Worm (Caenorhabditis elegans): ENCODE results near the gene srw-101.

Gene srw-101

ce11 chrV:1701584-1702101 is 20.4 kb upstream of the srw-101 start, which contains the start of gene srw-90:
TSS of gene srw-90 (plus strand) at chrV:1702051.
- no peak for TF ChIP-seq pes-1 (GFP tag; IDR thresholded peaks at IDR 0.05)
- no peak for TF ChIP-seq sea-1 (GFP tag; conservative IDR thresholded peaks at IDR 0.05)
- TF ChIP-seq tbx-11 (GFP tag; IDR thresholded peaks at IDR 0.05): no peak
- TF ChIP-seq F13C5.2 (tag; optimal IDR thresholded peaks at IDR 0.05): no peak
- no peak for TF ChIP-seq scrt-1 (GFP tag; IDR thresholded peaks at IDR 0.05)
- no peak for TF ChIP-seq ets-7 (tag; optimal IDR thresholded peaks at IDR 0.05)
- no peak for TF ChIP-seq tbx-37 (GFP tag; conservative IDR thresholded peaks at IDR 0.05)
- no peak for TF ChIP-seq tra-4 (tag; optimal IDR thresholded peaks at IDR 0.05)
- TF ChIP-seq aly-1 (tag; optimal IDR thresholded peaks at IDR 0.05): no peak
- no peak for TF ChIP-seq hmbx-1 (tag; optimal IDR thresholded peaks at IDR 0.05)
- no peak for TF ChIP-seq B0310.2 (tag; optimal IDR thresholded peaks at IDR 0.05)
- no peak for TF ChIP-seq ceh-36 (tag; optimal IDR thresholded peaks at IDR 0.05)
- TF ChIP-seq ama-1 (optimal IDR thresholded peaks at IDR 0.05): no peak
- no peak for TF ChIP-seq flt-1 (GFP tag; IDR thresholded peaks at IDR 0.05)
- no peak for TF ChIP-seq ceh-13 (GFP tag; optimal IDR thresholded peaks at IDR 0.05)
- TF ChIP-seq hnd-1 (tag; optimal IDR thresholded peaks at IDR 0.05): no peak

- TF ChIP-seq hnd-1 (tag; optimal IDR thresholded peaks at IDR 0.05) (no peak), ets-7 (tag; optimal IDR thresholded peaks at IDR 0.05) (no peak), flt-1 (GFP tag; IDR thresholded peaks at IDR 0.05) (no peak), tbx-37 (GFP tag; conservative IDR thresholded peaks at IDR 0.05) (no peak), hmbx-1 (tag; optimal IDR thresholded peaks at IDR 0.05) (no peak)
These were observed 13.6 kb upstream of the srw-101 start, which contains the start of gene srw-99 for ce11 chrV:1708441-1708840. TSS of gene srw-99 (plus strand) at chrV:1708741.

ce11 chrV:1710909-1711308 is 11.2 kb upstream of the srw-101 start, which contains the start of gene srw-100:
TSS of gene srw-100 (plus strand) at chrV:1711209.
- TF ChIP-seq hmbx-1 (tag; optimal IDR thresholded peaks at IDR 0.05) (no peak), tbx-11 (GFP tag; IDR thresholded peaks at IDR 0.05) (no peak), ceh-13 (GFP tag; optimal IDR thresholded peaks at IDR 0.05) (no peak), hmg-4 (GFP tag; optimal IDR thresholded peaks at IDR 0.05) (no peak), B0310.2 (tag; optimal IDR thresholded peaks at IDR 0.05) (no peak), hnd-1 (tag; optimal IDR thresholded peaks at IDR 0.05) (no peak), scrt-1 (GFP tag; IDR thresholded peaks at IDR 0.05) (no peak), flt-1 (GFP tag; IDR thresholded peaks at IDR 0.05) (no peak)

ce11 chrV:1713761-1714160 is 8.3 kb upstream of the srw-101 start:
- TF ChIP-seq sea-1 (GFP tag; conservative IDR thresholded peaks at IDR 0.05): peak; percentile 88
- peak; percentile 68 for TF ChIP-seq scrt-1 (GFP tag; IDR thresholded peaks at IDR 0.05)
- peak; percentile 71; the same call in 1 of the 2 replicates for TF ChIP-seq tbx-11 (GFP tag; IDR thresholded peaks at IDR 0.05)

- TF ChIP-seq B0310.2 (tag; optimal IDR thresholded peaks at IDR 0.05) (no peak), tra-4 (tag; optimal IDR thresholded peaks at IDR 0.05) (no peak), pes-1 (GFP tag; IDR thresholded peaks at IDR 0.05) (no peak), ama-1 (optimal IDR thresholded peaks at IDR 0.05) (no peak), tbx-37 (GFP tag; conservative IDR thresholded peaks at IDR 0.05) (no peak), aly-1 (tag; optimal IDR thresholded peaks at IDR 0.05) (no peak), sea-1 (GFP tag; conservative IDR thresholded peaks at IDR 0.05) (no peak), scrt-1 (GFP tag; IDR thresholded peaks at IDR 0.05) (no peak), hmbx-1 (tag; optimal IDR thresholded peaks at IDR 0.05) (no peak), tbx-11 (GFP tag; IDR thresholded peaks at IDR 0.05) (no peak), ceh-13 (GFP tag; optimal IDR thresholded peaks at IDR 0.05) (no peak), F13C5.2 (tag; optimal IDR thresholded peaks at IDR 0.05) (no peak), ets-7 (tag; optimal IDR thresholded peaks at IDR 0.05) (no peak)
These were observed 5.2 kb upstream of the srw-101 start, which contains the start of gene srw-103 for ce11 chrV:1716892-1717291. TSS of gene srw-103 (plus strand) at chrV:1717192.

ce11 chrV:1718232-1718631 is 3.8 kb upstream of the srw-101 start:
- TF ChIP-seq ama-1 (optimal IDR thresholded peaks at IDR 0.05) (no peak), ceh-13 (GFP tag; optimal IDR thresholded peaks at IDR 0.05) (no peak), hnd-1 (tag; optimal IDR thresholded peaks at IDR 0.05) (no peak), hmbx-1 (tag; optimal IDR thresholded peaks at IDR 0.05) (no peak), ets-7 (tag; optimal IDR thresholded peaks at IDR 0.05) (no peak), tra-4 (tag; optimal IDR thresholded peaks at IDR 0.05) (no peak), B0310.2 (tag; optimal IDR thresholded peaks at IDR 0.05) (no peak), sea-1 (GFP tag; conservative IDR thresholded peaks at IDR 0.05) (no peak), hmg-4 (GFP tag; optimal IDR thresholded peaks at IDR 0.05) (no peak), flt-1 (GFP tag; IDR thresholded peaks at IDR 0.05) (no peak), scrt-1 (GFP tag; IDR thresholded peaks at IDR 0.05) (no peak), tbx-11 (GFP tag; IDR thresholded peaks at IDR 0.05) (no peak), tbx-37 (GFP tag; conservative IDR thresholded peaks at IDR 0.05) (no peak), aly-1 (tag; optimal IDR thresholded peaks at IDR 0.05) (no peak), ceh-36 (tag; optimal IDR thresholded peaks at IDR 0.05) (no peak)

ce11 chrV:1719927-1720326 is 2.1 kb upstream of the srw-101 start, which contains the start of gene srw-102:
TSS of gene srw-102 (plus strand) at chrV:1720227.
- no peak for TF ChIP-seq sea-1 (GFP tag; conservative IDR thresholded peaks at IDR 0.05)
- TF ChIP-seq aly-1 (tag; optimal IDR thresholded peaks at IDR 0.05): no peak
- TF ChIP-seq ets-7 (tag; optimal IDR thresholded peaks at IDR 0.05): no peak
- TF ChIP-seq pes-1 (GFP tag; IDR thresholded peaks at IDR 0.05): no peak
- TF ChIP-seq tbx-37 (GFP tag; conservative IDR thresholded peaks at IDR 0.05): no peak
- no peak for TF ChIP-seq tbx-11 (GFP tag; IDR thresholded peaks at IDR 0.05)
- TF ChIP-seq hmbx-1 (tag; optimal IDR thresholded peaks at IDR 0.05): no peak
- no peak for TF ChIP-seq hmg-4 (GFP tag; optimal IDR thresholded peaks at IDR 0.05)
- no peak for TF ChIP-seq ceh-13 (GFP tag; optimal IDR thresholded peaks at IDR 0.05)
- no peak for TF ChIP-seq ceh-36 (tag; optimal IDR thresholded peaks at IDR 0.05)
- no peak for TF ChIP-seq hnd-1 (tag; optimal IDR thresholded peaks at IDR 0.05)
- no peak for TF ChIP-seq ama-1 (optimal IDR thresholded peaks at IDR 0.05)
- TF ChIP-seq B0310.2 (tag; optimal IDR thresholded peaks at IDR 0.05): no peak
- no peak for TF ChIP-seq tra-4 (tag; optimal IDR thresholded peaks at IDR 0.05)
- TF ChIP-seq scrt-1 (GFP tag; IDR thresholded peaks at IDR 0.05): no peak
- TF ChIP-seq flt-1 (GFP tag; IDR thresholded peaks at IDR 0.05): no peak

Data from whole organism, early embryonic.